Fruit fly (Drosophila melanogaster): Measurements from ENCODE around the gene CG32061.

DNA sequence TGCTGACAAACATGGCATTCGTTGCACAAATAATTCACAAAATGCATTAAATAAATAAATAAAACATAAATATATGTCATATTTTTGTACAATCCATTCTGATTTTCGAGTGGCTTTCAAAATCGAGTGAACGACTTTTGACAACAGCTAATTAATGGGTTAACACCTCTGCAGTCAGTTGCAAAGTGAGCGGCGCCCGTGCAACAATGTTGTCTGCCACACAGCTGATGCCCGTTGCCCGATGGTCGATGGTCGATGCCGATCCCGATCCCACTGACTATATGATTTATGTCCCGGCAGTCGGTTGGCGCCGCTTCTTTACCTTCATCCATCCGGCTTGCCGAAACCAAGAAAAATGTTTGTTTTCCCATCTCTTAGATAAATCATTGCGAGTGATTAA lies 4.5 kb upstream of the CG32061 start:
- TF ChIP-seq fd96Ca (GFP tag; IDR thresholded peaks at IDR 0.05) (no peak), D1 (tag; optimal IDR thresholded peaks at IDR 0.05) (no peak), rn (GFP tag; IDR thresholded peaks at IDR 0.05) (no peak), CG17806 (tag; optimal IDR thresholded peaks at IDR 0.05) (no peak), CG14655 (GFP tag; optimal IDR thresholded peaks at IDR 0.05) (no peak), Ets98B (GFP tag; IDR thresholded peaks at IDR 0.05) (no peak), Pif1A (GFP tag; optimal IDR thresholded peaks at IDR 0.05) (no peak), EcR (GFP tag; optimal IDR thresholded peaks at IDR 0.05) (no peak), CG12605 (GFP tag; IDR thresholded peaks at IDR 0.05) (no peak), CG10348 (GFP tag; IDR thresholded peaks at IDR 0.05) (no peak)

All from whole organism, pupa.